Worm (Caenorhabditis elegans): Measurements from ENCODE around the gene pph-1.

pph-1 gene

DNA sequence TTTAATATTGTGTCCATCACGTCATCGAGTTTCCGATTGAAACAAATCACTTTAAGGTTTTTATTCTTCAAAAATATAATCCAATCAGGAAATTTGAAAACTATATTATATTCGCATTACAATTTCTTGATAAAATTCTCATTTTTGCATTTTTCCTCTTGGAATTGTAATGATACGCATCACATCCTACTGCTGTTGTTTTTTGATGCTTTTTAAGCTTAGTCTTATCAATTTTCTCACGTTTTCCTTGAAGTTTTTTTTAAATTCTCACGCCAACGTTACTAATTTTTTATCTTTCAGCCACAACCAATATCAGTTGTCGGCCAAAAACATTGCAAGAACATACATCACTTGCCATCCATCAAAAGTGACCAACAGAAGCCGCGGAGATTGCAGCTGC, 20.2 kb upstream of the pph-1 start, which contains the start of gene gsp-1:
Gene gsp-1, plus strand, starts transcription at position 301 of the 400 bp plus-strand sequence.
- no peak for TF ChIP-seq unc-62 (GFP tag; optimal IDR thresholded peaks at IDR 0.05)
- no peak for TF ChIP-seq aptf-3 (GFP tag; IDR thresholded peaks at IDR 0.05)
- TF ChIP-seq sea-2 (GFP tag; IDR thresholded peaks at IDR 0.05), result no peak
- no peak for TF ChIP-seq hmg-1.2 (GFP tag; IDR thresholded peaks at IDR 0.05)
- no peak for TF ChIP-seq madf-6 (GFP tag; IDR thresholded peaks at IDR 0.05)
- no peak for TF ChIP-seq lsl-1 (GFP tag; optimal IDR thresholded peaks at IDR 0.05)

DNA sequence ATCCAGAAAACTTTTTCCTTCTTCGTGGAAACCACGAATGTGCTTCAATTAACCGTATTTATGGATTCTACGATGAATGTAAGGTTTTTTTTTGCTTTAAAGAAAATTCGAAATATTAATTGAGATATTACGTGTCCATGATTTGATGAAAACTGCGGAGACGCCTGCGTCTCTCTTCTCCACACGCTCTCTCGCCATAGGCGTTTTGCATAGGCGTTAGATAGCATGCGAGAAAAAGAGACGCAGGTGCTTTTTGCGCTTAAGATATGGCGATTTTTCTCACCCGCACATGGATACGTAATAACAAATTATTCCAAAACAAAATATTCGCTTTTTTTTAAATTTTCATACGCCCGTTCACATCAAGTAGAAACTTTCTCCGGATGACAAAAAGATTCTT, 18.9 kb upstream of the pph-1 start:
- no peak for TF ChIP-seq chd-7 (tag; optimal IDR thresholded peaks at IDR 0.05)
- TF ChIP-seq K11D2.4 (GFP tag; IDR thresholded peaks at IDR 0.05), result no peak
- TF ChIP-seq snpc-3.4 (tag; optimal IDR thresholded peaks at IDR 0.05), result no peak
- TF ChIP-seq lin-35 (GFP tag; optimal IDR thresholded peaks at IDR 0.05), result no peak
- TF ChIP-seq hmg-1.2 (GFP tag; IDR thresholded peaks at IDR 0.05), result peak; percentile 90

DNA sequence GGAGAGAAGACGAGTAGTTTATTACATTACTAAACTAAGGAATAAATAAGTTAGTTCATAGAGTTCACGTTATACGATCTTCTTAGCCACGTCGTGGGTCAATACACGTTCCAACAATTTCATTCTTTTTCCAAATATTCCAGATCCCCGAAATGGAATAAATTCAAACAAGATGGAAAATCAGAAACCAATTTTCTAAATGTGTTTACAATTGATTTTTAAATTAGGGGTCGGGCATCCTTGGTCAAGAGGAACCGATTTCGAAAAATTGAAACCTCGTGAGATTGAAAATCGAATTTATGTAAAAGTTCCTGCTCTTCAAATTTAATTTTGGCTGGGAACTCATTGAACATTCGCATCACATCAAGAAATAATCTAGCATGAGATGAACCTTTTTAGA, 17.6 kb upstream of the pph-1 start:
- no peak for TF ChIP-seq F22D6.2 (tag; optimal IDR thresholded peaks at IDR 0.05)
- no peak for TF ChIP-seq F57C9.4 (tag; optimal IDR thresholded peaks at IDR 0.05)
- TF ChIP-seq tbp1 (GFP tag; optimal IDR thresholded peaks at IDR 0.05), result no peak
- TF ChIP-seq ceh-91 (GFP tag; IDR thresholded peaks at IDR 0.05), result no peak
- TF ChIP-seq ceh-40 (GFP tag; IDR thresholded peaks at IDR 0.05), result no peak
- TF ChIP-seq T26A5.8 (tag; optimal IDR thresholded peaks at IDR 0.05), result no peak

DNA sequence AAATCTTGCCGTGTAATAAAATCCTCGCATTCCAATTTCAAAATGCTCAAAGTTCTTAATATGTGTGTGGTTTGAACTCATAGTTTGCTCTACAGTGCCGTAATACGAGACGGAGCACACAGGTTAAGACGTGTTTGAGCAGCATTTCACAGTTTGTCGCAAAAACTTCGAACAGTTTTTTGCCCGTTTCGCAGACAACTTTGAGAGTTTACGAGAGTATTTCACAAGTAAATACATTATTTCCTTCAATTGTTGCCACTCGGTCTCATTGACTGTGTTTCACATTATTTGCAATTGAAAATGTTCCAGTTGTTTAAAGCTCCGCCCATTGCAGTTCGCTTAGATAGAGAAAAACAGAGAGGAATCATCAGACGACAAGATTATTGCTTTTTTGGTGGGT, 14.7 kb upstream of the pph-1 start, which contains the start of gene F29F11.20:
Gene F29F11.20, plus strand, starts transcription at position 301 of the 400 bp plus-strand sequence.
- TF ChIP-seq pbrm-1 (GFP tag; IDR thresholded peaks at IDR 0.05) (no peak), let-607 (tag; optimal IDR thresholded peaks at IDR 0.05) (no peak), nhr-27 (tag; optimal IDR thresholded peaks at IDR 0.05) (no peak), F37B4.10 (GFP tag; IDR thresholded peaks at IDR 0.05) (no peak), ets-4 (GFP tag; optimal IDR thresholded peaks at IDR 0.05) (no peak), lin-40 (tag; optimal IDR thresholded peaks at IDR 0.05) (no peak), ama-1 (optimal IDR thresholded peaks at IDR 0.05) (no peak), ama-1 (GFP tag; optimal IDR thresholded peaks at IDR 0.05) (no peak), rcor-1 (GFP tag; IDR thresholded peaks at IDR 0.05) (no peak), snpc-4 (GFP tag; optimal IDR thresholded peaks at IDR 0.05) (no peak), snpc-4 (tag; optimal IDR thresholded peaks at IDR 0.05) (no peak), nfya-2 (GFP tag; IDR thresholded peaks at IDR 0.05) (no peak), B0019.2 (GFP tag; conservative IDR thresholded peaks at IDR 0.05) (no peak), efl-1 (GFP tag; optimal IDR thresholded peaks at IDR 0.05) (no peak), madf-6 (GFP tag; IDR thresholded peaks at IDR 0.05) (no peak)

DNA sequence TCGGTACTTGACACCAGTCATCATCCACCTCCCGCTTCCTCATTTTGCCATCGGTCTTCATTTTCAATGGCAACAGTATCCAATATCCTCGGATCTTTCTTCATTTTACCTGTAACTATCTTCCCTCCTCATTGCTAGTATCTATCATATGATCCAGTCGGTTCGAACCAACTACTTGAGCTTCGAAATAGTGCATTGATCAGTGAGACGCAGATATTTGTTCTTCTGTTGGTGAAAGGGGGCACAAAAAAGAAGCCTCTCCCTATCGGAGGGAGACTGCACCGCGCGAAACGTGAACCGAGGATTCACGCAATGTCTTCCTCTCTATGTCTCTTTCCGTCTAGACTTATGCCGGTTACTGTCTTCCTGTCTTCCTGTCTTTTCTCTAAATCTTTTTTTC, 11.0 kb upstream of the pph-1 start:
- TF ChIP-seq madf-6 (GFP tag; IDR thresholded peaks at IDR 0.05) (no peak), bed-2 (GFP tag; IDR thresholded peaks at IDR 0.05) (no peak), F22D6.2 (tag; optimal IDR thresholded peaks at IDR 0.05) (no peak), lin-35 (GFP tag; optimal IDR thresholded peaks at IDR 0.05) (no peak), C17E4.6 (GFP tag; IDR thresholded peaks at IDR 0.05) (no peak), madf-8 (GFP tag; conservative IDR thresholded peaks at IDR 0.05) (no peak), hmg-1.2 (GFP tag; IDR thresholded peaks at IDR 0.05) (peak; percentile 7; the same call in 1 of the 2 replicates), F57A8.1 (GFP tag; optimal IDR thresholded peaks at IDR 0.05) (no peak), let-607 (tag; optimal IDR thresholded peaks at IDR 0.05) (no peak)
